Fruit fly (Drosophila melanogaster): ENCODE measurements around the gene Gtpx.

The Gtpx gene

dm6 chr3L:3373994-3374623 lies 48.0 kb downstream of the Gtpx start, which contains the start of the genes Ythdc1 and CG12010 (continued):
- TF ChIP-seq Dll (GFP tag; IDR thresholded peaks at IDR 0.05; ENCODE audit: partially characterized antibody) (peak; percentile 89), mld (GFP tag; IDR thresholded peaks at IDR 0.05; ENCODE audit: partially characterized antibody) (peak; percentile 71; the same call in 2 of the 3 replicates), wek (GFP tag; optimal IDR thresholded peaks at IDR 0.05) (peak; percentile 4), CG2120 (GFP tag; optimal IDR thresholded peaks at IDR 0.05) (peak; percentile 12), ci (GFP tag; IDR thresholded peaks at IDR 0.05) (peak; percentile 21; the same call in 1 of the 3 replicates), CG6791 (GFP tag; IDR thresholded peaks at IDR 0.05; ENCODE audit: partially characterized antibody) (peak; percentile 96), tna (GFP tag; IDR thresholded peaks at IDR 0.05; ENCODE audit: partially characterized antibody) (peak; percentile 90), CG42726 (GFP tag; IDR thresholded peaks at IDR 0.05; ENCODE audit: partially characterized antibody) (peak; percentile 85), CG17802 (tag; optimal IDR thresholded peaks at IDR 0.05) (peak; percentile 88), CG34422 (GFP tag; IDR thresholded peaks at IDR 0.05) (peak; percentile 90; the same call in 2 of the 3 replicates), H2.0 (GFP tag; IDR thresholded peaks at IDR 0.05) (no peak), Med (GFP tag) (peak; percentile 80), Nf-YB (GFP tag; optimal IDR thresholded peaks at IDR 0.05) (peak; percentile 92), Poxn (GFP tag; IDR thresholded peaks at IDR 0.05) (no peak), CG16813 (GFP tag; IDR thresholded peaks at IDR 0.05; ENCODE audit: partially characterized antibody) (peak; percentile 91), ro (GFP tag; IDR thresholded peaks at IDR 0.05) (no peak), kah (GFP tag; optimal IDR thresholded peaks at IDR 0.05) (peak; percentile 31), Mad (GFP tag; optimal IDR thresholded peaks at IDR 0.05) (no peak), Bgb (GFP tag; IDR thresholded peaks at IDR 0.05; ENCODE audit: partially characterized antibody) (peak; percentile 96), CG17186 (GFP tag; optimal IDR thresholded peaks at IDR 0.05) (peak; percentile 73), CG11696 (GFP tag; IDR thresholded peaks at IDR 0.05) (no peak), CG7786 (GFP tag; optimal IDR thresholded peaks at IDR 0.05) (no peak), slp2 (GFP tag; optimal IDR thresholded peaks at IDR 0.05) (no peak), fd102C (GFP tag; optimal IDR thresholded peaks at IDR 0.05) (no peak), BEAF-32 (GFP tag; optimal IDR thresholded peaks at IDR 0.05) (peak; percentile 94), gro (GFP tag; optimal IDR thresholded peaks at IDR 0.05) (peak; percentile 34), CG14710 (tag; optimal IDR thresholded peaks at IDR 0.05) (peak; percentile 63), dmrt11E (tag; optimal IDR thresholded peaks at IDR 0.05) (no peak), CG18764 (GFP tag; optimal IDR thresholded peaks at IDR 0.05) (no peak), hkb (optimal IDR thresholded peaks at IDR 0.05) (no peak), hkb (GFP tag; IDR thresholded peaks at IDR 0.05) (no peak), Ets97D (GFP tag; optimal IDR thresholded peaks at IDR 0.05) (peak; percentile 30), dm (GFP tag; optimal IDR thresholded peaks at IDR 0.05) (peak; percentile 72), CG16863 (GFP tag; optimal IDR thresholded peaks at IDR 0.05) (no peak), Dek (tag; optimal IDR thresholded peaks at IDR 0.05) (no peak), crp (GFP tag; optimal IDR thresholded peaks at IDR 0.05) (peak in 1 of 2 experiments; percentile 75), MESR4 (GFP tag; optimal IDR thresholded peaks at IDR 0.05) (peak; percentile 95), Sox100B (GFP tag; optimal IDR thresholded peaks at IDR 0.05) (no peak), klu (GFP tag; IDR thresholded peaks at IDR 0.05) (peak; percentile 6; the same call in 1 of the 2 replicates), ftz-f1 (GFP tag; optimal IDR thresholded peaks at IDR 0.05) (peak; percentile 23), ash1 (GFP tag; optimal IDR thresholded peaks at IDR 0.05) (no peak), GATAe (GFP tag; conservative IDR thresholded peaks at IDR 0.05) (no peak), sob (GFP tag; IDR thresholded peaks at IDR 0.05) (peak; percentile 39; the same call in 1 of the 2 replicates), YL-1 (GFP tag; optimal IDR thresholded peaks at IDR 0.05) (peak; percentile 99), CG9932 (GFP tag; IDR thresholded peaks at IDR 0.05) (0 out of 2 replicates have a peak, but pooled peaks have one; percentile 12)
